Worm (Caenorhabditis elegans) whole organism, mixed stage, embryonic: ENCODE data around the gene ZC239.15.
"Not testable (repeated sequence)": the region's sequence is repeated elsewhere in the genome, so short reads cannot be mapped to it uniquely, and the experiment has no call there.

Source experiments
- ces-1 ChIP-seq: fragments of 150-350 bp; optimal IDR thresholded peaks from 2 replicates; lab custom pipeline; 2014; ENCODE audit warnings: missing biosample characterization, missing genetic modification reagents, missing genetic modification characterization
- lin-13 ChIP-seq: fragments of 150-350 bp; optimal IDR thresholded peaks from 2 replicates; lab custom pipeline; 2014; ENCODE audit warnings: missing biosample characterization, missing genetic modification characterization
- lin-32 ChIP-seq: fragments of 200-800 bp; sonication (Bioruptor generic); optimal IDR thresholded peaks from 2 replicates; lab custom pipeline; 2018; ENCODE audit warnings: mild to moderate bottlenecking, missing genetic modification characterization, missing compliant biosample characterization
- mab-5 ChIP-seq: fragments of 150-350 bp; optimal IDR thresholded peaks from 2 replicates; lab custom pipeline; 2014; ENCODE audit warnings: missing biosample characterization, missing genetic modification characterization
- mep-1 ChIP-seq: fragments of 150-350 bp; optimal IDR thresholded peaks from 2 replicates; lab custom pipeline; 2017; ENCODE audit warnings: missing biosample characterization, missing genetic modification reagents, missing genetic modification characterization, inconsistent platforms
- nhr-237 ChIP-seq: fragments of 150-350 bp; optimal IDR thresholded peaks from 2 replicates; lab custom pipeline; 2014; ENCODE audit warnings: missing biosample characterization, missing genetic modification characterization
- nhr-76 ChIP-seq: sonication (generic microtip); optimal IDR thresholded peaks from 2 replicates; lab custom pipeline; 2017; ENCODE audit warnings: missing biosample characterization, missing genetic modification characterization
- pha-4 ChIP-seq: fragments of 150-350 bp; optimal IDR thresholded peaks from 2 replicates; lab custom pipeline; 2018; ENCODE audit warnings: missing biosample characterization, missing genetic modification reagents, missing genetic modification characterization
- snpc-4 ChIP-seq: fragments of 150-350 bp; optimal IDR thresholded peaks from 2 replicates; lab custom pipeline; 2014; ENCODE audit warnings: missing biosample characterization, missing genetic modification characterization
- sptf-1 ChIP-seq: sonication (generic microtip); optimal IDR thresholded peaks from 2 replicates; lab custom pipeline; 2017; ENCODE audit warnings: mild to moderate bottlenecking, missing genetic modification characterization, moderate library complexity, missing compliant biosample characterization
- unc-39 ChIP-seq: fragments of 150-350 bp; optimal IDR thresholded peaks from 2 replicates; lab custom pipeline; 2014; ENCODE audit warnings: missing biosample characterization, missing genetic modification characterization
- unc-62 ChIP-seq: fragments of 150-350 bp; optimal IDR thresholded peaks from 2 replicates; lab custom pipeline; 2014; ENCODE audit warnings: missing biosample characterization, missing genetic modification reagents, missing genetic modification characterization

- not testable (repeated sequence) for TF ChIP-seq unc-62 (GFP tag; lab: Kevin White, UChicago); lin-13 (tag; lab: Kevin White, UChicago); nhr-76 (tag; lab: Kevin White, UChicago); mep-1 (tag; lab: Kevin White, UChicago); mab-5 (tag; lab: Kevin White, UChicago); nhr-237 (tag; lab: Kevin White, UChicago); sptf-1 (tag; lab: Kevin White, UChicago); ces-1; lin-32 (GFP tag; lab: Kevin White, UChicago); snpc-4; pha-4 (tag; lab: Kevin White, UChicago); unc-39
Measured at ce11 chrII:3184858-3185257, 39.7 kb downstream of the ZC239.15 start, which contains the start of gene sri-78.
